Worm (Caenorhabditis elegans) whole organism, midembryonic: Measurements from ENCODE around the gene K10D11.7.

ENCODE experiments used
- T22C8.4 ChIP-seq: fragments of 200-800 bp; sonication (Bioruptor generic); IDR thresholded peaks from 2 replicates; pipeline ENCODE4 v1.3.6; 2022; ENCODE audit warnings: missing genetic modification characterization, missing compliant biosample characterization
- flt-1 ChIP-seq: fragments of 200-800 bp; sonication (Bioruptor generic); IDR thresholded peaks from 2 replicates; pipeline ENCODE4 v1.3.6; 2022; ENCODE audit warnings: missing genetic modification characterization, missing compliant biosample characterization
- med-1 ChIP-seq: sonication (generic microtip); optimal IDR thresholded peaks from 2 replicates; lab custom pipeline; 2017; ENCODE audit warnings: missing genetic modification characterization, mild to moderate bottlenecking, missing compliant biosample characterization, antibody characterized with exemption, missing genetic modification reagents; ENCODE audit not compliant: insufficient read depth
- ref-1 ChIP-seq: fragments of 200-800 bp; sonication (Bioruptor generic); conservative IDR thresholded peaks from 2 replicates; pipeline ENCODE4 v1.3.6; 2022; ENCODE audit warnings: missing genetic modification reagents, missing genetic modification characterization, missing compliant biosample characterization
- tab-1 ChIP-seq: fragments of 200-800 bp; sonication (Bioruptor generic); IDR thresholded peaks from 2 replicates; pipeline ENCODE4 v1.3.6; 2022; ENCODE audit warnings: missing genetic modification characterization, missing compliant biosample characterization
- ztf-23 ChIP-seq: fragments of 200-800 bp; sonication (Bioruptor generic); IDR thresholded peaks from 2 replicates; pipeline ENCODE4 v1.3.6; 2022; ENCODE audit warnings: missing genetic modification reagents, missing genetic modification characterization, missing compliant biosample characterization
- ztf-29 ChIP-seq: fragments of 200-800 bp; sonication (Bioruptor generic); IDR thresholded peaks from 2 replicates; pipeline ENCODE4 v1.3.6; 2022; ENCODE audit warnings: missing genetic modification reagents, missing genetic modification characterization, missing compliant biosample characterization

- TF ChIP-seq ztf-23 (GFP tag; lab: Robert Waterston, UW): no peak
- no peak for TF ChIP-seq T22C8.4
- no peak for TF ChIP-seq ref-1 (GFP tag; lab: Robert Waterston, UW)
- TF ChIP-seq tab-1 (GFP tag; lab: Robert Waterston, UW): no peak
- no peak for TF ChIP-seq ztf-29 (GFP tag; lab: Robert Waterston, UW)
- no peak for TF ChIP-seq med-1 (GFP tag; lab: Kevin White, UChicago)
- no peak for TF ChIP-seq flt-1 (GFP tag; lab: Robert Waterston, UW)
Observed at ce11 chrIV:12994376-12994775, 1.4 kb downstream of the K10D11.7 start, which contains the start of gene K10D11.4.
